Worm (Caenorhabditis elegans) whole organism, L2 larva: Measurements from ENCODE around the gene tbb-1.
"Not testable (repeated sequence)": the region's sequence is repeated elsewhere in the genome, so short reads cannot be mapped to it uniquely, and the experiment has no call there.

Source experiments
- C34F6.9 ChIP-seq: fragments of 150-350 bp; optimal IDR thresholded peaks from 2 replicates; lab custom pipeline; 2014; ENCODE audit warnings: missing biosample characterization, missing genetic modification characterization
- F13H6.1 ChIP-seq: sonication (generic microtip); optimal IDR thresholded peaks from 2 replicates; lab custom pipeline; 2016; ENCODE audit warnings: missing genetic modification characterization, missing compliant biosample characterization
- R02D3.7 ChIP-seq: fragments of 150-350 bp; optimal IDR thresholded peaks from 2 replicates; lab custom pipeline; 2014; ENCODE audit warnings: missing biosample characterization, missing genetic modification characterization
- Y55F3AM.14 ChIP-seq: fragments of 200-800 bp; sonication (Bioruptor generic); optimal IDR thresholded peaks from 2 replicates; lab custom pipeline; 2018; ENCODE audit warnings: mild to moderate bottlenecking, missing genetic modification characterization, missing compliant biosample characterization
- ZK546.5 ChIP-seq: sonication (generic microtip); optimal IDR thresholded peaks from 2 replicates; lab custom pipeline; 2017; ENCODE audit warnings: missing biosample characterization, missing genetic modification characterization
- aly-2 ChIP-seq: fragments of 150-350 bp; optimal IDR thresholded peaks from 2 replicates; lab custom pipeline; 2014; ENCODE audit warnings: missing biosample characterization, missing genetic modification characterization
- ama-1 ChIP-seq: fragments of 150-350 bp; optimal IDR thresholded peaks from 2 replicates; lab custom pipeline; 2018; ENCODE audit warnings: inconsistent platforms
- blmp-1 ChIP-seq: sonication (generic microtip); optimal IDR thresholded peaks from 2 replicates; lab custom pipeline; 2017; ENCODE audit warnings: missing genetic modification characterization, mild to moderate bottlenecking, missing compliant biosample characterization, antibody characterized with exemption, moderate library complexity; ENCODE audit not compliant: insufficient read depth
- ceh-16 ChIP-seq: fragments of 150-350 bp; optimal IDR thresholded peaks from 2 replicates; lab custom pipeline; 2014; ENCODE audit warnings: missing biosample characterization, missing genetic modification characterization
- ceh-82 ChIP-seq: fragments of 150-350 bp; optimal IDR thresholded peaks from 2 replicates; lab custom pipeline; 2014; ENCODE audit warnings: missing biosample characterization, missing genetic modification characterization
- crh-2 ChIP-seq: sonication (generic microtip); optimal IDR thresholded peaks from 2 replicates; lab custom pipeline; 2017; ENCODE audit warnings: missing biosample characterization, missing genetic modification characterization
- dmd-4 ChIP-seq: sonication (generic microtip); optimal IDR thresholded peaks from 2 replicates; lab custom pipeline; 2017; ENCODE audit warnings: missing biosample characterization, missing genetic modification characterization
- egl-27 ChIP-seq: sonication (generic microtip); optimal IDR thresholded peaks from 3 replicates; lab custom pipeline; 2017; ENCODE audit warnings: missing biosample characterization, missing genetic modification reagents, missing genetic modification characterization
- elt-3 ChIP-seq: sonication (generic microtip); optimal IDR thresholded peaks from 2 replicates; lab custom pipeline; 2017; ENCODE audit warnings: missing biosample characterization, missing genetic modification characterization
- gmeb-1 ChIP-seq: fragments of 150-350 bp; optimal IDR thresholded peaks from 2 replicates; lab custom pipeline; 2014; ENCODE audit warnings: missing biosample characterization, missing genetic modification characterization
- lin-39 ChIP-seq: fragments of 150-350 bp; optimal IDR thresholded peaks from 2 replicates; lab custom pipeline; 2014; ENCODE audit warnings: missing biosample characterization, missing genetic modification reagents, missing genetic modification characterization
- mab-5 ChIP-seq: fragments of 150-350 bp; optimal IDR thresholded peaks from 2 replicates; lab custom pipeline; 2014; ENCODE audit warnings: missing biosample characterization, missing genetic modification characterization
- mbf-1 ChIP-seq: sonication (generic microtip); optimal IDR thresholded peaks from 2 replicates; lab custom pipeline; 2017; ENCODE audit warnings: missing biosample characterization, missing genetic modification characterization
- nhr-10 ChIP-seq: sonication (generic microtip); optimal IDR thresholded peaks from 2 replicates; lab custom pipeline; 2017; ENCODE audit warnings: missing biosample characterization, missing genetic modification characterization
- nhr-11 ChIP-seq: fragments of 150-350 bp; optimal IDR thresholded peaks from 2 replicates; lab custom pipeline; 2014; ENCODE audit warnings: missing biosample characterization, missing genetic modification characterization
- nhr-12 ChIP-seq: fragments of 150-350 bp; optimal IDR thresholded peaks from 2 replicates; lab custom pipeline; 2014; ENCODE audit warnings: missing biosample characterization, missing genetic modification characterization
- nhr-129 ChIP-seq: fragments of 150-350 bp; optimal IDR thresholded peaks from 2 replicates; lab custom pipeline; 2014; ENCODE audit warnings: missing biosample characterization, missing genetic modification characterization
- nhr-21 ChIP-seq: fragments of 150-350 bp; optimal IDR thresholded peaks from 2 replicates; lab custom pipeline; 2014; ENCODE audit warnings: missing biosample characterization, missing genetic modification characterization
- nhr-23 ChIP-seq: fragments of 150-350 bp; optimal IDR thresholded peaks from 2 replicates; lab custom pipeline; 2014; ENCODE audit warnings: missing biosample characterization, missing genetic modification reagents, missing genetic modification characterization
- nhr-25 ChIP-seq: fragments of 150-350 bp; sonication (generic microtip); optimal IDR thresholded peaks from 3 replicates; lab custom pipeline; 2014; ENCODE audit warnings: missing biosample characterization, missing genetic modification characterization
- nhr-6 ChIP-seq: fragments of 150-350 bp; optimal IDR thresholded peaks from 2 replicates; lab custom pipeline; 2014; ENCODE audit warnings: missing biosample characterization, missing genetic modification characterization
- nhr-77 ChIP-seq: fragments of 150-350 bp; optimal IDR thresholded peaks from 2 replicates; lab custom pipeline; 2014; ENCODE audit warnings: missing biosample characterization, missing genetic modification characterization
- peb-1 ChIP-seq: fragments of 150-350 bp; optimal IDR thresholded peaks from 2 replicates; lab custom pipeline; 2014; ENCODE audit warnings: missing biosample characterization, missing genetic modification characterization
- sma-9 ChIP-seq, 2 experiments: fragments of 150-350 bp in 1 of 2; sonication (generic microtip) in 1 of 2; optimal IDR thresholded peaks; 2 replicates each; lab custom pipeline; 2014 to 2016; ENCODE audit warnings: missing genetic modification characterization in 2 of 2, mild to moderate bottlenecking in 1 of 2, missing biosample characterization in 1 of 2, missing compliant biosample characterization in 1 of 2, missing genetic modification reagents in 1 of 2, moderate library complexity in 1 of 2
- snpc-4 ChIP-seq: fragments of 150-350 bp; optimal IDR thresholded peaks from 2 replicates; lab custom pipeline; 2014; ENCODE audit warnings: missing biosample characterization, missing genetic modification characterization
- unc-39 ChIP-seq: fragments of 150-350 bp; optimal IDR thresholded peaks from 2 replicates; lab custom pipeline; 2014; ENCODE audit warnings: missing biosample characterization, missing genetic modification characterization
- unc-55 ChIP-seq: fragments of 150-350 bp; sonication (generic microtip); optimal IDR thresholded peaks from 3 replicates; lab custom pipeline; 2014; ENCODE audit warnings: missing biosample characterization, missing genetic modification reagents, missing genetic modification characterization
- unc-62 ChIP-seq: fragments of 150-350 bp; optimal IDR thresholded peaks from 2 replicates; lab custom pipeline; 2014; ENCODE audit warnings: missing biosample characterization, missing genetic modification reagents, missing genetic modification characterization
- zag-1 ChIP-seq: fragments of 150-350 bp; optimal IDR thresholded peaks from 2 replicates; lab custom pipeline; 2014; ENCODE audit warnings: missing biosample characterization, missing genetic modification characterization
- ztf-4 ChIP-seq: fragments of 150-350 bp; optimal IDR thresholded peaks from 2 replicates; lab custom pipeline; 2014; ENCODE audit warnings: missing biosample characterization, missing genetic modification characterization

tbb-1 gene

ce11 chrIII:10758422-10758821, 16.2 kb upstream of the tbb-1 start, which contains the start of gene K01G5.10:
Gene K01G5.10, minus strand, starts transcription at chrIII:10758522.
- no peak for TF ChIP-seq nhr-21 (tag; lab: Kevin White, UChicago)
- no peak for TF ChIP-seq sma-9 (GFP tag; optimal IDR thresholded peaks at IDR 0.05; lab: Kevin White, UChicago)
- TF ChIP-seq sma-9 (tag; optimal IDR thresholded peaks at IDR 0.05; lab: Kevin White, UChicago) = no peak
- TF ChIP-seq nhr-77 (tag; lab: Kevin White, UChicago) = no peak
- TF ChIP-seq nhr-23 (tag; lab: Kevin White, UChicago) = no peak
- TF ChIP-seq peb-1 (tag; lab: Kevin White, UChicago) = no peak
- no peak for TF ChIP-seq aly-2 (tag; lab: Kevin White, UChicago)
- TF ChIP-seq crh-2 (tag; lab: Kevin White, UChicago) = no peak
- TF ChIP-seq nhr-129 (tag; lab: Kevin White, UChicago) = no peak
- TF ChIP-seq nhr-11 (tag; lab: Kevin White, UChicago) = no peak
- TF ChIP-seq egl-27 = no peak
- no peak for TF ChIP-seq R02D3.7 (tag; lab: Kevin White, UChicago)
- TF ChIP-seq nhr-6 (tag; lab: Kevin White, UChicago) = no peak
- TF ChIP-seq blmp-1 (tag; lab: Kevin White, UChicago) = no peak
- TF ChIP-seq nhr-12 (tag; lab: Kevin White, UChicago) = no peak
- TF ChIP-seq ztf-4 (tag; lab: Kevin White, UChicago) = no peak
- TF ChIP-seq mab-5 (tag; lab: Kevin White, UChicago) = no peak
- TF ChIP-seq F13H6.1 = no peak
- no peak for TF ChIP-seq ceh-16 (tag; lab: Kevin White, UChicago)
- TF ChIP-seq mbf-1 (tag; lab: Kevin White, UChicago) = no peak
- TF ChIP-seq ama-1 (lab: Kevin White, UChicago) = no peak

ce11 chrIII:10757540-10757939, 15.3 kb upstream of the tbb-1 start, which contains the start of gene rnf-113:
Gene rnf-113, minus strand, starts transcription at chrIII:10757640.
- TF ChIP-seq sma-9 (GFP tag; optimal IDR thresholded peaks at IDR 0.05; lab: Kevin White, UChicago) (no peak), sma-9 (tag; optimal IDR thresholded peaks at IDR 0.05; lab: Kevin White, UChicago) (no peak), unc-62 (GFP tag; lab: Kevin White, UChicago) (no peak), unc-39 (tag; lab: Kevin White, UChicago) (no peak), zag-1 (tag; lab: Kevin White, UChicago) (no peak), snpc-4 (no peak), R02D3.7 (tag; lab: Kevin White, UChicago) (no peak), C34F6.9 (tag; lab: Kevin White, UChicago) (no peak), peb-1 (tag; lab: Kevin White, UChicago) (no peak), mbf-1 (tag; lab: Kevin White, UChicago) (no peak), nhr-21 (tag; lab: Kevin White, UChicago) (no peak), ZK546.5 (no peak), lin-39 (no peak), elt-3 (tag; lab: Kevin White, UChicago) (no peak), dmd-4 (no peak), nhr-25 (tag; lab: Kevin White, UChicago) (no peak), ceh-82 (tag; lab: Kevin White, UChicago) (no peak)

ce11 chrIII:10755480-10756066, 13.3 kb upstream of the tbb-1 start, which contains the start of gene hpl-2:
Gene hpl-2, minus strand, starts transcription at chrIII:10755530.
- TF ChIP-seq elt-3 (tag; lab: Kevin White, UChicago) = no peak
- no peak for TF ChIP-seq R02D3.7 (tag; lab: Kevin White, UChicago)
- no peak for TF ChIP-seq Y55F3AM.14 (GFP tag; lab: Kevin White, UChicago)
- TF ChIP-seq ceh-16 (tag; lab: Kevin White, UChicago) = no peak

ce11 chrIII:10754379-10754778, 12.1 kb upstream of the tbb-1 start:
- TF ChIP-seq unc-55 (GFP tag; lab: Kevin White, UChicago) (no peak), C34F6.9 (tag; lab: Kevin White, UChicago) (no peak), blmp-1 (tag; lab: Kevin White, UChicago) (no peak), gmeb-1 (peak; percentile 66)

- TF ChIP-seq nhr-77 (tag; lab: Kevin White, UChicago); ama-1 (lab: Kevin White, UChicago); nhr-10: not testable (repeated sequence)
Observed at ce11 chrIII:10750043-10750442, 7.8 kb upstream of the tbb-1 start, which contains the start of gene enu-3.6. Gene enu-3.6, plus strand, starts transcription at chrIII:10750434.
